Fruit fly (Drosophila melanogaster) whole organism, larva: ENCODE measurements around the gene hemo.

ENCODE experiments used
- noc ChIP-seq: fragments of 200-800 bp; sonication (Bioruptor generic); optimal IDR thresholded peaks from 3 replicates; lab custom pipeline; 2019; ENCODE audit warnings: missing biosample characterization, mild to moderate bottlenecking, missing genetic modification characterization, moderate library complexity

Gene hemo

dm6 chr3R:18545486-18545885 is 19.5 kb downstream of the hemo start, which contains the start of gene fru:
Gene fru (minus strand): TSS chr3R:18545586.
- TF ChIP-seq noc: no peak

- no peak for TF ChIP-seq noc
Observed at dm6 chr3R:18515010-18515409, 50.0 kb downstream of the hemo start.
